Fruit fly (Drosophila melanogaster) ovary, adult (tissue): Measurements from ENCODE around the gene CG8560.

Experiments
- CG17801 ChIP-seq: fragments of 200-800 bp; optimal IDR thresholded peaks from 2 replicates; lab custom pipeline; 2019; ENCODE audit warnings: missing biosample characterization, mild to moderate bottlenecking, missing genetic modification characterization, moderate library complexity; ENCODE audit not compliant: partially characterized antibody

The CG8560 gene

DNA sequence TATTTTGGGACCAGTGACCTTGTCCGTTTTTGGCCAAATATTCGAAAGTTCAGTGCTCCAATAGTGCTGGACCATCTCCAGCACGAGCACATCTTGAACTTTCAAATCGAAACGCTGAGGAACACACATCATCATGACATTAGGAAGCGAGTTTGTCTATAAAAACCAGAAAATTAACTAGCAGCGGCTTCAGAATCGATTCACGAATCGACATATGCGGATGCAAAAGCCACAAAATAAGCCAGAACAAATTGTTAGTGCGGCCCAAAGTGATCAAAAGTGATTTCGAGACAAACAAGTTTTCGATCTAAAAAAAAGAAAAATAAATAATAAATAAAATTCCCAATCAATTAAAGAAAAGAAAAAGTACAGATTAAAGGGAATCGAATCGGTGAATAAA, 13.5 kb downstream of the CG8560 start, which contains the start of gene CG8563:
Gene CG8563, plus strand, starts transcription at position 301 of the 400 bp plus-strand sequence.
- TF ChIP-seq CG17801 = no peak

DNA sequence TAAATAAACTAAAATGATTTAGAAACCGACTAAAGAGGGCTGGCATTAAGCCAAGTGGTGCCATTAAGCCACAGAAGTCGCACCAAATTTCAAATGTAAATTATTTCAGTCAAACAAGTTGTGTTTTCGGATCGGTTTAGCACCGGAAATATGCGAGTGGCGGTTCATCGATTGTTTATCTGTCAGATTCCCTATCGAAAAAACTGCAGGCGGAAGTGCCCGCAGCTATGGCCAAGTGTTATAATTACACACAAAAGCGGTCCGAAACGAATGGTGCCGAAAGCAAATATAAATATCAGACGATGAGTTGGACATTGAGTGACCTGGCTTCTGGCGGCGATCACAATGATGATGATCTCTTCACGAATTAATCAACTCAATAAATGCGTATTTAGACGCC, 14.0 kb downstream of the CG8560 start:
- no peak for TF ChIP-seq CG17801

DNA sequence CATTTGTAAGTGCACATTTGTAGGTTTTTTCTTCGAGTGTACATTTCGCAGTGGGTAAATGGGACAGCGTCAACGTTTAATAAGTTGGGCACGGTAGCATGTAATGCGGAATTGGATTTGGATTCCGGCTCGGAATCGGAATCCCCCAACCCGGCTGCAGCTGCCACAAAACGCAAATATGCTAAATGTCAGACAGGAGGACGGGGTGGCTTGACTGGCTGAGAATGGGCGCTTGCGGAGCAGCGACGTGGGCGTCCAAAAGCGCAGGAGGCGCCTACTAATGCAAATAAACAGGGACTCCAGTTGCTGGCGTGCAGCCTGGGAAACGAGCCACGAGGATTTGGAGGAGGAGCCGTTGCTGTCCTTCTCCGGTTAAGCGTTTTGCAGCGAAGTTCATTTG, 16.2 kb downstream of the CG8560 start, which contains the start of gene CG8564:
Gene CG8564, minus strand, starts transcription at position 101 of the 400 bp plus-strand sequence.
- no peak for TF ChIP-seq CG17801

DNA sequence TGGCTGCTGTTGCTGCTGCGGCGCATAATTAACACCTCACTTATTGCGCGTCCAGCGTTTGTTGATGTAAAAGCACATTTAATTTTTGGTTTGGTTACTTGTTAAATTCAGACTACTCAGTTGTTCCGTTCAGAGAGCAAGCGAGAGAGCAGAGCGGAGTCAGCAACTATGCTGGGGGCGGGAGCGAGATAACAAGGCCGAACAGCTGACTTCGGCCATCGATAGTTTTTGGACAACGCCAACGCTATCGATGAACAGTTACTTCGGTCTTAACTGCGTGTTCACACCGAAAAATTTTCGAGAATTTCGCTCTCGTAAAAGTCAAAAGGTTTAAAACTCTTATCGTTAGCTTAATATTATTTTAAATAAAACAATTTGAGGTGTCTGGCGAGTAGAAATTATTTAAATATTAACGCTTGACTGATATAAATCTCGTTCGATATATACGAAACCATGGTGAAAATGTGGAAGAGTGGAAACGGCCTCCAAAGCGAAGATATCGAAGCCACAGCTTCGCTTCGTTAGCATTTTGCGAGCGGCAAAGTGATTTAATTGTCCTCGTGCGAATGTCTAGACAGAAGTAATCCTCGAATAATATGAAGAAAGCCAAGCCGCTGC, 22.5 kb downstream of the CG8560 start, which contains the start of the genes SMSr and smid:
Gene SMSr, minus strand, starts transcription at position 116 of the 618 bp plus-strand sequence.
Gene smid, plus strand, starts transcription at position 256 of the 618 bp plus-strand sequence.
- peak; percentile 26 for TF ChIP-seq CG17801

DNA sequence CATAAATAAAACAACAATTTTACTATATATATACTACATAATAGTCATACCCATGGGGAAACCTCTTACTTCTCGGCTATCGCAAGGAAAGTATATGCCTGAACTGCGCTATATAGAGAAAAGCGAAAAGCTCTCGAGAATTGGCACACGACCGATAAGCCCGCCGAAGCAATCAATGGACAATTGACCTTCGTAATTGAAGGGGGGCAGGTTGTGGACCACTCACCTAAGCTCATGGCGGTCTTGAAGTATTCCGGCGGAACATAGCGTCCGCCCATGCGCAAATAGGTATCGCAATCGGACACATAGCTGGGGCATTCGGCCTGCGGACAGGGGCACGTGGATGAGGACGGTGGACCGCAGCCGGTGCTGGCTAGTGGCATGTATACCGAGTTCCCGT, 23.6 kb downstream of the CG8560 start:
- TF ChIP-seq CG17801 = no peak

DNA sequence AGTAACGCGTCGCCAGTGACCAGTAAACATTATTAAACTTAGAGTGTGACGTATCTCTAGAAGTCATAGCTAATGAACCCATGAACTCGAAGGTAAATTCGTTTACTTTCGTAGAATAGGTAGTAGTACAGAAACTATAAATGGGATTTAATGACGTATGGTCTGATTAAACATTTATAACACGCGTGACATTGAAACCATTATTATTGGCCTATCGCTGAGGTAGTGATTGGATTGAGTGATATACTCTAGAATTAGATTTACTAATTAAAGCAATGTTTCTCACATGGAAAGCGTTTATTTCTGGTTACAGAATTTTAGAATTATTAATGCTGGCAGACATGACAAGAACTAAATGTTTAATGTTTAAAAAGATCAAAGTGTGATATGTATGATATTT, 27.2 kb downstream of the CG8560 start:
- TF ChIP-seq CG17801 = no peak

DNA sequence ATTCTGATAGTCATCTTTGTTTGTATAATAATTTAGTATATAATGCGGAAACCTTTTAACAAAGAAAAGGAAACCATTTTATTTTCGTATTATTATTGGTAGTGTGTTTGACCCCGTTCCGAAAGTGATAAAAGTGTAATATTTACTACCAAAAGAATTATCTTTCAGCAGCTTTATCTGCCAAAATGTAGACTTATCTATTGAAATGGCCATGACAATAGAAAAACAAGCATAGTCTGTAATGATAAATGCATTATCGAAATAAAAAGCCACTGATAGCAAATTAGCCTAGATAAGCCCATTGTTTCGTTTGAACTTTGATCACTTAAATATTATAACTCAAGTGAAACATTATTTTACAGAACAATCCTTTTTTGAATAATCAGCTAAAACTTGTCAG, 27.8 kb downstream of the CG8560 start:
- TF ChIP-seq CG17801 = no peak

DNA sequence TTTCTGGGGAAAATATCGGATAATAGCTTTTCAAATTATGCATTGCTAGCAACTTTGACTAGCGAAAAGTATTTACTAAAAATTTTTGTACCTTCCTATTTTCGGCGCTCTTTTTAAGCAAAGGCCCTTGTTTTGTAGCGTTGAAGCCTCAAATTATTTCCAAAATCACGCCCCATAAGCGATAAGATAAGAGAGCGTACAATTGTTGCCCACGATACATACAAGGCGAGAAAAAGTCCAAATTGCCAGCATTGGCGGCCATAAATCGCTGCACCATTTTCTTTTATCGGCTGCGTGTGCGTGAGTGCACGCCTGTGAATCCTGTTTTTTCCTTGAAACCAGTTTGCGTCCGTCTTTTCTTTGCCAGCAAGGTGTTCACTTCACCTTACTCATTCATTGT, 32.7 kb downstream of the CG8560 start:
- no peak for TF ChIP-seq CG17801

DNA sequence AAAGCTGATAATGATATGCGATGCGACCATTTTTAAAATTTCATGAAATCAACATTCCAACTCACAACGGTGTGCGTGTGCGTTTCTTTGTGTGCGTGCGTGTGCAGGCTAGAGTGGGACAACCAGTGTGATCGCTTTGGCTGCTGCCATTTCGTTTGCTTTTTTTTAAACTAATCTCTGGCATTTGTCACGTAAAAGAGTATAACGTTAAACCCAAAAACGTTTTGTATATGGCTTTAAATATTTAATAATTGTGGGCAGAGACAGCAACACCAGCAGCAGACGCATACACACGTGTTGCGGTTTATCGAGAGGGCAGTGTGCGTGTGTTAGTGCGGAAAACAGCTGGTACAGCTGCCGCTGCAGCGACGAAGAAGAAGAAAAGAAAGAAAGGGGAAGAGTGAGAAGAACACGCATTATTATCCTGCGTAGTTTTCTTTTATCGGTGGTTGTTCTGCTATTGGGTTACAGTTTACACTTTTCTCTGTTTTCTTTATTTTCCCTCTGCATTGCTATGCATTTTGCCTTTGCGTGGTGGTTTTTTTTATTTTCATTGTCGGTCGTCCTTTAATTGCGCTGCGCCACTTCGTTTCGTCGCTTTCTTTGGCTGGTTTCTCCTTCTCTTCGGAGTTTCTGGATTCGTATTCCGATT, 33.6 kb downstream of the CG8560 start:
- no peak for TF ChIP-seq CG17801

DNA sequence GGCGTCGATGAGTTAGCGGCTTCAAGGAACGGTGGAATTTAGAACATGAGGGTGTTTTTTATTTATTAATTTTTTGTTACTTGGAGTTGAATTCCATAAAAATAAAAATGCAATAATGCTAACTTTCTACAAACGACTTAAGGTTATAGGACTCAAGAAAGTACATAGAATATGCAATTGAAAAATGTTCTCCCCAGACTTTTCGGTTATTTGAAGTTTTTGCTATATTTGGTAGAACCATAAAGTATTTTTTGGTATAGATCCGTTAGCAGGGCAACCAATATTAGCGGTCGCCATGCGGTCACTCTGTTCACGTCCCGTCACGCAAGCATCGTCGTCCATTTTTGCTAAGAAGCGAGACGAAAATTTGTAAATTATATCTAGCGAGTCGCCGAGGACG, 34.4 kb downstream of the CG8560 start, which contains the start of gene akirin:
Gene akirin, plus strand, starts transcription at position 301 of the 400 bp plus-strand sequence.
- no peak for TF ChIP-seq CG17801

DNA sequence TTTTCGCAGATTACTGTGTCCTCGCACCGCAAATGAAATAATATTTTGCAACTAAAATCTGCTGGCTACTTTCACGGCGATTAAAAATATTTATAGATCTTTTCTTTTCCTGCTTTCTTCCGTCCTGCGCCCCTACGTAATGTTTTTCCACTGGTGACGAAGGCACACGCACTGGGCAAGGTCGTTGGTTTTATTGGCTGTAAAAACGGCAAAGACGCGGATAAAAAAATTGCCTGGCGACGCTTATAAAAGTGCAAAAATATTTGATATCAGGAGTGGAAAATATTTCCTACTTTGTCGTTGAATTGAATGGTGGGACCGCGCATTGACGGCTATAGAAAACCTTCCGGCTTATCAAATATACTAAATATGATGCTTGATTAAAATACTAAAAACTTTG, 35.0 kb downstream of the CG8560 start, which contains the start of gene Sh3beta:
Gene Sh3beta, minus strand, starts transcription at position 327 of the 400 bp plus-strand sequence.
- no peak for TF ChIP-seq CG17801

DNA sequence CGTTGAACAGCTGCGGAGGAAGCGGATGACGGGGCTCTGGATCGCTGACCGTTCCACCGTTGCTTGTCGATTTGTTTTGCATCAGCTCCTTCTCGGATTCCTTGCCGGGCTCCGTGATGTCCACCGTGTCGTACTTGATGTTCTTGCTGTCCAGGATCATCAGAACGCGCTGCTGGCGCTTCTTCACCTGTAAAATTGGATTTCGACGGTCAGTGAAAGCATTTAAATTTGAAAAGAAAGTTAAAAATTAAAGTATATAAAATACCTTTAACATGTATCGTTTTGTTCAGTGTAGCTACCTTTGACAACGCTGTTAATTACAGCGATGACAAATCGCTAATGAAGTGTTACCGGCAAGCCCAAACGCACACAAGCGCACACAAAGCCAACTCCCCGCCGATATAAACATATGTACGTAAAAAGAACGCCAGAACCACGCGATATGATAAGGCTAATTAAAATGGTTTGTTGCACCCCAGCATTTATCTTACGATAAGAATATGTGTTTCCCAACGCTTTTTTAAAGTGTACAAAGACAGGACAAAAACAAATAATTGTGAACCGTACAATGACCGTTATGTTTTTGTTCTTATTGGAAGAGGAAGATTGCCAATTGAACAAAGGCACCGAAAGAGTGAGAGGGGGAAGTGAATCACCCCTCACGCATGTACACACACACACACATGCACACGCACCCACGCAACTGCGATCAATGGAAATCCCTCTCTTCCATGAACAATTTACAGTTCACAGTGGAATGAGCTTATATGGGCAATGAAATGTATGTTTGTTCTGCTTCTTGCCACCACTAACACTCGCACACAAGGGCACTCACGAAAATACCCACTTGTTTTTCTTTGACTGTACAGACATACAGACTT, 35.9 kb downstream of the CG8560 start:
- peak; percentile 19 for TF ChIP-seq CG17801

DNA sequence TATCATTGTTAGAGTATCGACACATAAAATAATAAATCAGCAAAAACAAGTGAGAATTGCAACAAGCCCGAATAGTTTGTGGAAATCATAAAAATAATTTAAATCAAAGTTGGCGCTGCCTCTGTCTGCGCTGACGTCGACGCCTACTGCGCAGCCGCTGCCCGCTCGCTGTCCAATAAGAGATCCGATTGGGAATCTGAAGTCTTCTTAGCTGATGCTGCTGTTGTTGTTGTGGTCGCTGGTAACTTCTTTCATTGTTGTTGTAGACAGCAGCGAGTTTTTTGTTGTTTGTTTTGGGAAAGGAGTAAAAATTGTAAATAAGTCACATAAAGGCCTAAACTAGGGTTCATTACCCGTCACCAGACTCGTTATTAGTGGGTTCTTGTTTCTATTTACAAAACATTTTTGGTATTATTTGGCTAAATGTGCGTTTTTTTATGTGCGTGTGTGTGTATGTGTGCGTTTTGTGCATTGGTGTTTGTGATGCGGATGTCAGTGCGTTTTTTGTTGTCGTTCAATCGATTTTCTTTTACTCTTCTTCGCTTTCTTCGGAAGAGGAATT, 39.2 kb downstream of the CG8560 start:
- TF ChIP-seq CG17801 = no peak

DNA sequence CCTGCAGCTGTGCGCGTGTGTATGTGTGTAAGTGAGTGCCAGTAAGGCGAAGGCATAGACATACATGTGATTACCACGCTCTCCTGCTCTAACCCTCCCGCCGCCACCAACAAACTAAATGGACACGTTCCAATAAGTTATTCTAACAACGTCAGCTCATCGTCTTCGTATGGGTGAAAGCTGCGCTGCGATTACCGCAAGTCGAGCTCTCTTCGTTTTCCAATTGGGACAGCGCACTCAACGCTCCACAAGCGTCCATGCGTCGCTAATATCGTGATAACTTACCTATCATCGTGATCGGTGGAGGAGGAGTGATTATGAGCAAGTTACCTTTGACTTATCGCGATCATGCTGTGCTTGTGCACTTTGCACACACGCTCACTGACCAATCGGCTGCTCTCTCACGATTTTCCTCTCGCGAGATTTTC, 42.9 kb downstream of the CG8560 start:
- no peak for TF ChIP-seq CG17801

DNA sequence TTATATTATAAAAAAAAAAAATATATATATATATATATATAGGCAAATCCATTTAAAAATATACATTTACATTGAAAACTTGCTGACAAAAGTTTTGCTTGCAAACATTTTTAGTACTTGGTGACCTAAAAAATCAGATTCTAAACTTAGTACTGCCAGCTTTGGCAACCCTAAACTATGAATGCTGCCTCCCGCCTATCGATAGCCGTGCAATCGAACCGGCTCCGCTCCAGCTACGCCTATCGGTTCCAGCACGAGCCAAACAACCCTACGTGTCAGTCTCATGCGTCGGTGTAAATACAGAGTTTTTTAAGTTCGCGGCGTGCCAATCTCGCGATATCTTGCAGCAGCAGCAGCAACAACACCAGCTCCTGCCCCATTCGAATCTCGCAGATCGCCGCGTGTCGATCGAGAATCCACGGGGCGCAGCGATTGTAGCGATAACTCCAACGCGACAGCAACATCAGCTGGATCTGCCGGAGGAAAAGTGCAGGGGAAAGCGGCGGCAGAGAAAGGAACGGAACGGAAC, 43.6 kb downstream of the CG8560 start, which contains the start of gene Sec63:
Gene Sec63, plus strand, starts transcription at position 238 of the 529 bp plus-strand sequence.
- TF ChIP-seq CG17801 = no peak

DNA sequence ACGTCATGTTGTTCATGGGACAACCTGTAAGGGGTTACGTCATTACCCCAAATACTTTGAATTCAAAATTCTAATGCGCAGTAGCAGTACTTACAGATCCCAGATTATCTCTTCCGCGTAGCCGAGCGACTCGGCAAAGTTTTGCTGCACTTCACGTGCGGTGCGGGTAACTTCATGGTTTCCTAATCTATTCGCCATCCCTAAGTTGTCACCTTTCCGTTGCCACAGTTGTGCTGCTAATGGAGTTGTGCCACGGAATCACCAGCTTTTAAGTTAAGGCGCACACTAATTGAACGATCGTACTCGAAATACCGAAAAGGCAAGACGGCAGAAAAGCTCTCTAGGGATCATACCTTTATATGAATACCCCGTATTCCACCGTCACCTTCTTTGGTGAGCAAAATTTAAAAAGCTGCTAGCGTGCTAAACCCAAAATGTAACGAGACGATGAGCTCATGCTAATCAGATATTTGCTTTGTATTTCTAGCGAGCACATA, 44.1 kb downstream of the CG8560 start, which contains the start of gene pst:
Gene pst, minus strand, starts transcription at position 437 of the 497 bp plus-strand sequence.
- peak; percentile 47 for TF ChIP-seq CG17801
